Fruit fly (Drosophila melanogaster) whole organism, prepupa: ENCODE data around the gene FASN1.

Experiments
- Blimp-1 ChIP-seq: fragments of 200-800 bp; sonication (Bioruptor generic); optimal IDR thresholded peaks from 3 replicates; lab custom pipeline; 2017; ENCODE audit warnings: missing biosample characterization, missing genetic modification characterization, mild to moderate bottlenecking, moderate library complexity, missing genetic modification reagents
- CG10631 ChIP-seq: fragments of 200-800 bp; sonication (Bioruptor generic); optimal IDR thresholded peaks from 2 replicates; lab custom pipeline; 2016; ENCODE audit warnings: missing biosample characterization, missing genetic modification characterization
- CG10669 ChIP-seq: fragments of 200-800 bp; sonication (Bioruptor generic); optimal IDR thresholded peaks from 3 replicates; lab custom pipeline; 2018; ENCODE audit warnings: missing biosample characterization, mild to moderate bottlenecking, missing genetic modification characterization, moderate library complexity
- CG11294 ChIP-seq: fragments of 200-800 bp; sonication (Bioruptor generic); IDR thresholded peaks from 2 replicates; pipeline ENCODE4 v1.3.6; 2022; ENCODE audit warnings: missing biosample characterization, missing genetic modification characterization
- CG11902 ChIP-seq: fragments of 200-800 bp; sonication (Bioruptor generic); optimal IDR thresholded peaks from 3 replicates; lab custom pipeline; 2016; ENCODE audit warnings: missing biosample characterization, missing genetic modification characterization
- CG15336 ChIP-seq: fragments of 200-800 bp; sonication (Bioruptor generic); IDR thresholded peaks from 2 replicates; pipeline ENCODE4 v1.3.6; 2022; ENCODE audit warnings: missing biosample characterization, missing genetic modification characterization
- CG3032 ChIP-seq: fragments of 200-800 bp; optimal IDR thresholded peaks from 2 replicates; lab custom pipeline; 2019; ENCODE audit warnings: missing biosample characterization, mild to moderate bottlenecking, missing genetic modification characterization, moderate library complexity
- CG31627 ChIP-seq: fragments of 200-800 bp; sonication (Bioruptor generic); optimal IDR thresholded peaks from 3 replicates; lab custom pipeline; 2016; ENCODE audit warnings: missing biosample characterization, missing genetic modification characterization
- CG32006 ChIP-seq: fragments of 200-800 bp; sonication (Bioruptor generic); optimal IDR thresholded peaks from 3 replicates; lab custom pipeline; 2017; ENCODE audit warnings: missing biosample characterization, mild to moderate bottlenecking, missing genetic modification characterization
- CG34406 ChIP-seq: fragments of 200-800 bp; sonication (Bioruptor generic); optimal IDR thresholded peaks from 3 replicates; lab custom pipeline; 2016; ENCODE audit warnings: missing biosample characterization, missing genetic modification characterization
- CG3919 ChIP-seq: fragments of 200-800 bp; sonication (Bioruptor generic); optimal IDR thresholded peaks from 3 replicates; lab custom pipeline; 2016; ENCODE audit warnings: missing biosample characterization, missing genetic modification characterization
- CG6163 ChIP-seq: fragments of 200-800 bp; sonication (Bioruptor generic); IDR thresholded peaks from 3 replicates; pipeline ENCODE4 v1.3.6; 2022; ENCODE audit warnings: missing biosample characterization, missing genetic modification characterization
- CG6808 ChIP-seq: fragments of 200-800 bp; sonication (Bioruptor generic); optimal IDR thresholded peaks from 3 replicates; lab custom pipeline; 2017; ENCODE audit warnings: missing biosample characterization, missing genetic modification characterization, mild to moderate bottlenecking, moderate library complexity, missing genetic modification reagents
- CG6854 ChIP-seq: fragments of 200-800 bp; sonication (Bioruptor generic); optimal IDR thresholded peaks from 2 replicates; lab custom pipeline; 2017; ENCODE audit warnings: missing biosample characterization, mild to moderate bottlenecking, missing genetic modification characterization
- CG7368 ChIP-seq: fragments of 200-800 bp; sonication (Bioruptor generic); optimal IDR thresholded peaks from 3 replicates; lab custom pipeline; 2016; ENCODE audit warnings: missing biosample characterization, missing genetic modification characterization
- CG8119 ChIP-seq: fragments of 200-800 bp; sonication (Bioruptor generic); IDR thresholded peaks from 3 replicates; pipeline ENCODE4 v1.3.6; 2022; ENCODE audit warnings: missing biosample characterization, missing genetic modification characterization
- CG8319 ChIP-seq: fragments of 200-800 bp; sonication (Bioruptor generic); optimal IDR thresholded peaks from 3 replicates; lab custom pipeline; 2016; ENCODE audit warnings: missing biosample characterization, missing genetic modification characterization
- CG8632 ChIP-seq: fragments of 200-800 bp; sonication (Bioruptor generic); optimal IDR thresholded peaks from 3 replicates; lab custom pipeline; 2016; ENCODE audit warnings: missing biosample characterization, missing genetic modification characterization
- CG9139 ChIP-seq: fragments of 200-800 bp; sonication (Bioruptor generic); optimal IDR thresholded peaks from 3 replicates; lab custom pipeline; 2017; ENCODE audit warnings: missing biosample characterization, mild to moderate bottlenecking, missing genetic modification characterization
- Eip75B ChIP-seq: fragments of 200-800 bp; sonication (Bioruptor generic); optimal IDR thresholded peaks from 3 replicates; lab custom pipeline; 2016; ENCODE audit warnings: missing biosample characterization, missing genetic modification characterization
- Eip78C ChIP-seq: fragments of 200-800 bp; sonication (Bioruptor generic); peaks from one replicate; lab custom pipeline; 2016; ENCODE audit warnings: missing biosample characterization, missing genetic modification characterization
- Ets21C ChIP-seq: fragments of 200-800 bp; sonication (Bioruptor generic); optimal IDR thresholded peaks from 3 replicates; lab custom pipeline; 2016; ENCODE audit warnings: missing biosample characterization, missing genetic modification characterization
- Ets96B ChIP-seq: fragments of 200-800 bp; optimal IDR thresholded peaks from 2 replicates; lab custom pipeline; 2019; ENCODE audit warnings: missing biosample characterization, mild to moderate bottlenecking, missing genetic modification characterization, moderate library complexity
- Hr38 ChIP-seq: sonication (Bioruptor generic); optimal IDR thresholded peaks from 2 replicates; lab custom pipeline; 2016; ENCODE audit warnings: missing biosample characterization, missing genetic modification characterization
- Hr39 ChIP-seq: fragments of 200-800 bp; sonication (Bioruptor generic); optimal IDR thresholded peaks from 2 replicates; lab custom pipeline; 2016; ENCODE audit warnings: missing biosample characterization, missing genetic modification characterization
- Hr4 ChIP-seq: fragments of 200-800 bp; sonication (Bioruptor generic); optimal IDR thresholded peaks from 3 replicates; lab custom pipeline; 2016; ENCODE audit warnings: missing biosample characterization, missing genetic modification characterization
- Lpt ChIP-seq: fragments of 200-800 bp; sonication (Bioruptor generic); optimal IDR thresholded peaks from 3 replicates; lab custom pipeline; 2016; ENCODE audit warnings: missing biosample characterization, missing genetic modification characterization
- Met ChIP-seq: fragments of 200-800 bp; sonication (Bioruptor generic); optimal IDR thresholded peaks from 3 replicates; lab custom pipeline; 2016; ENCODE audit warnings: missing biosample characterization, missing genetic modification characterization
- OdsH ChIP-seq: fragments of 200-800 bp; sonication (Bioruptor generic); optimal IDR thresholded peaks from 3 replicates; lab custom pipeline; 2016; ENCODE audit warnings: missing biosample characterization, missing genetic modification characterization
- Smox ChIP-seq: fragments of 200-800 bp; sonication (Bioruptor generic); optimal IDR thresholded peaks from 3 replicates; lab custom pipeline; 2016; ENCODE audit warnings: missing biosample characterization, missing genetic modification characterization
- Sox102F ChIP-seq: fragments of 200-800 bp; sonication (Bioruptor generic); optimal IDR thresholded peaks from 2 replicates; lab custom pipeline; 2016; ENCODE audit warnings: missing biosample characterization, mild to moderate bottlenecking, missing genetic modification characterization
- Sox14 ChIP-seq: fragments of 200-800 bp; sonication (Bioruptor generic); optimal IDR thresholded peaks from 3 replicates; lab custom pipeline; 2016; ENCODE audit warnings: missing biosample characterization, missing genetic modification characterization
- achi ChIP-seq: fragments of 200-800 bp; sonication (Bioruptor generic); optimal IDR thresholded peaks from 3 replicates; lab custom pipeline; 2016; ENCODE audit warnings: missing biosample characterization, missing genetic modification characterization
- acj6 ChIP-seq: fragments of 200-800 bp; sonication (Bioruptor generic); optimal IDR thresholded peaks from 3 replicates; lab custom pipeline; 2016; ENCODE audit warnings: missing biosample characterization, missing genetic modification characterization
- cyc ChIP-seq: fragments of 200-800 bp; sonication (Bioruptor generic); optimal IDR thresholded peaks from 3 replicates; lab custom pipeline; 2016; ENCODE audit warnings: missing biosample characterization, missing genetic modification characterization
- dac ChIP-seq: fragments of 200-800 bp; sonication (Bioruptor generic); optimal IDR thresholded peaks from 2 replicates; lab custom pipeline; 2017; ENCODE audit warnings: missing biosample characterization, mild to moderate bottlenecking, missing genetic modification characterization
- dsx ChIP-seq: fragments of 200-800 bp; optimal IDR thresholded peaks from 3 replicates; lab custom pipeline; 2019; ENCODE audit warnings: missing biosample characterization, mild to moderate bottlenecking, missing genetic modification characterization, moderate library complexity; ENCODE audit not compliant: poor library complexity, severe bottlenecking
- eg ChIP-seq: fragments of 200-800 bp; sonication (Bioruptor generic); IDR thresholded peaks from 3 replicates; pipeline ENCODE4 v1.3.6; 2022; ENCODE audit warnings: missing biosample characterization, missing genetic modification characterization
- esn ChIP-seq: fragments of 200-800 bp; sonication (Bioruptor generic); optimal IDR thresholded peaks from 2 replicates; lab custom pipeline; 2016; ENCODE audit warnings: missing biosample characterization, mild to moderate bottlenecking, missing genetic modification characterization, moderate library complexity
- fd59A ChIP-seq: fragments of 200-800 bp; sonication (Bioruptor generic); optimal IDR thresholded peaks from 2 replicates; lab custom pipeline; 2017; ENCODE audit warnings: missing biosample characterization, mild to moderate bottlenecking, missing genetic modification characterization, missing genetic modification reagents
- fd85E ChIP-seq: fragments of 200-800 bp; sonication (Bioruptor generic); optimal IDR thresholded peaks from 3 replicates; lab custom pipeline; 2016; ENCODE audit warnings: missing biosample characterization, missing genetic modification characterization
- fkh ChIP-seq: fragments of 200-800 bp; sonication (Bioruptor generic); optimal IDR thresholded peaks from 3 replicates; lab custom pipeline; 2017; ENCODE audit warnings: missing biosample characterization, mild to moderate bottlenecking, missing genetic modification characterization, moderate library complexity
- lz ChIP-seq: fragments of 200-800 bp; sonication (Bioruptor generic); optimal IDR thresholded peaks from 3 replicates; lab custom pipeline; 2016; ENCODE audit warnings: missing biosample characterization, missing genetic modification characterization
- net ChIP-seq: fragments of 200-800 bp; sonication (Bioruptor generic); optimal IDR thresholded peaks from 3 replicates; lab custom pipeline; 2016; ENCODE audit warnings: missing biosample characterization, missing genetic modification characterization
- salr ChIP-seq, 2 experiments: fragments of 200-800 bp; sonication (Bioruptor generic); optimal IDR thresholded peaks; 3 replicates each; lab custom pipeline; 2016 to 2018; ENCODE audit warnings: missing biosample characterization in 2 of 2, missing genetic modification characterization in 2 of 2, mild to moderate bottlenecking in 1 of 2
- spab ChIP-seq: fragments of 200-800 bp; sonication (Bioruptor generic); optimal IDR thresholded peaks from 2 replicates; lab custom pipeline; 2017; ENCODE audit warnings: missing biosample characterization, mild to moderate bottlenecking, missing genetic modification characterization, missing genetic modification reagents
- ss ChIP-seq, 2 experiments: fragments of 200-800 bp; sonication (Bioruptor generic); optimal IDR thresholded peaks; 2 replicates in 1 of 2; 3 replicates in 1 of 2; lab custom pipeline; 2017 to 2018; ENCODE audit warnings: mild to moderate bottlenecking in 2 of 2, missing biosample characterization in 2 of 2, missing genetic modification characterization in 2 of 2, moderate library complexity in 1 of 2
- svp ChIP-seq: fragments of 200-800 bp; sonication (Bioruptor generic); peaks from one replicate; lab custom pipeline; 2016; ENCODE audit warnings: missing biosample characterization, missing genetic modification characterization
- topi ChIP-seq: fragments of 200-800 bp; sonication (Bioruptor generic); optimal IDR thresholded peaks from 3 replicates; lab custom pipeline; 2016; ENCODE audit warnings: missing biosample characterization, missing genetic modification characterization
- vri ChIP-seq: fragments of 200-800 bp; sonication (Bioruptor generic); optimal IDR thresholded peaks from 3 replicates; lab custom pipeline; 2016; ENCODE audit warnings: missing biosample characterization, mild to moderate bottlenecking, missing genetic modification characterization

Gene FASN1

dm6 chr2L:3094901-3095777 is 38.7 kb downstream of the FASN1 start:
- TF ChIP-seq CG10631 (GFP tag; lab: Kevin White, UChicago), result no peak
- TF ChIP-seq CG31627 (GFP tag; lab: Kevin White, UChicago), result no peak
- no peak for TF ChIP-seq cyc (GFP tag; lab: Kevin White, UChicago)
- no peak for TF ChIP-seq net (GFP tag; lab: Kevin White, UChicago)
- TF ChIP-seq achi (GFP tag; lab: Kevin White, UChicago), result no peak
- peak; percentile 40 for TF ChIP-seq spab (GFP tag; lab: Kevin White, UChicago)
- no peak for TF ChIP-seq Lpt (GFP tag; lab: Kevin White, UChicago)
- no peak for TF ChIP-seq Hr39 (GFP tag; lab: Kevin White, UChicago)
- no peak for TF ChIP-seq esn (GFP tag; lab: Kevin White, UChicago)
- no peak for TF ChIP-seq CG15336 (GFP tag; lab: Robert Waterston, UW)
- TF ChIP-seq CG6808 (GFP tag; lab: Kevin White, UChicago), result peak; percentile 55
- TF ChIP-seq Ets21C (GFP tag; lab: Kevin White, UChicago), result no peak
- no peak for TF ChIP-seq Hr4 (GFP tag; lab: Kevin White, UChicago)
- no peak for TF ChIP-seq vri (GFP tag; lab: Kevin White, UChicago)
- no peak for TF ChIP-seq Blimp-1 (GFP tag; lab: Kevin White, UChicago)
- TF ChIP-seq Sox14 (GFP tag; lab: Kevin White, UChicago), result no peak
- TF ChIP-seq Ets96B (tag; lab: Kevin White, UChicago), result no peak
- TF ChIP-seq ss (GFP tag; optimal IDR thresholded peaks at IDR 0.05; lab: Kevin White, UChicago), result peak; percentile 45 to 63
- no peak for TF ChIP-seq Met (GFP tag; lab: Kevin White, UChicago)
- TF ChIP-seq lz (GFP tag; lab: Kevin White, UChicago), result no peak
- TF ChIP-seq fd59A, result no peak
- TF ChIP-seq CG8319 (GFP tag; lab: Kevin White, UChicago), result no peak
- no peak for TF ChIP-seq fkh
- TF ChIP-seq OdsH (GFP tag; lab: Kevin White, UChicago), result no peak
- no peak for TF ChIP-seq CG6854
- no peak for TF ChIP-seq CG11294 (GFP tag; lab: Robert Waterston, UW)
- no peak for TF ChIP-seq CG11902 (GFP tag; lab: Kevin White, UChicago)
- TF ChIP-seq svp (GFP tag; lab: Kevin White, UChicago), result no peak
- no peak for TF ChIP-seq salr (GFP tag; optimal IDR thresholded peaks at IDR 0.05; lab: Kevin White, UChicago)
- TF ChIP-seq acj6, result no peak
- TF ChIP-seq Sox102F (GFP tag; lab: Kevin White, UChicago), result no peak
- peak; percentile 28 for TF ChIP-seq CG10669 (GFP tag; lab: Kevin White, UChicago)
- no peak for TF ChIP-seq CG3919
- TF ChIP-seq CG32006 (GFP tag; lab: Kevin White, UChicago), result no peak
- TF ChIP-seq CG8119 (GFP tag; lab: Robert Waterston, UW), result peak; percentile 51; the same call in 1 of the 3 replicates
- TF ChIP-seq CG8632 (GFP tag; lab: Kevin White, UChicago), result no peak
- TF ChIP-seq dac (GFP tag; lab: Kevin White, UChicago), result no peak
- TF ChIP-seq CG9139, result peak; percentile 43
- TF ChIP-seq fd85E (GFP tag; lab: Kevin White, UChicago), result no peak
- no peak for TF ChIP-seq CG7368 (GFP tag; lab: Kevin White, UChicago)
- TF ChIP-seq topi (GFP tag; lab: Kevin White, UChicago), result no peak
- no peak for TF ChIP-seq dsx
- TF ChIP-seq Smox (GFP tag; lab: Kevin White, UChicago), result no peak
- TF ChIP-seq CG34406, result no peak
- TF ChIP-seq CG6163 (GFP tag; lab: Robert Waterston, UW), result peak; percentile 47; the same call in 2 of the 3 replicates
- no peak for TF ChIP-seq Hr38 (GFP tag; lab: Kevin White, UChicago)
- no peak for TF ChIP-seq Eip75B
- TF ChIP-seq Eip78C (GFP tag; lab: Kevin White, UChicago), result peak; percentile 20
- no peak for TF ChIP-seq CG3032
- no peak for TF ChIP-seq eg (GFP tag; lab: Robert Waterston, UW)
